Fruit fly (Drosophila melanogaster) whole organism, embryonic: ENCODE data around the gene rumi.

Source experiments
- Bteb2 ChIP-seq: fragments of 200-800 bp; sonication (Bioruptor generic); optimal IDR thresholded peaks from 2 replicates; lab custom pipeline; 2016; ENCODE audit warnings: missing biosample characterization, missing genetic modification characterization
- CG1024 ChIP-seq: fragments of 200-800 bp; sonication (Bioruptor generic); IDR thresholded peaks from 2 replicates; pipeline ENCODE4 v1.3.6; 2022; ENCODE audit warnings: missing biosample characterization, missing genetic modification characterization
- CG11696 ChIP-seq: fragments of 200-800 bp; sonication (Bioruptor generic); IDR thresholded peaks from 2 replicates; pipeline ENCODE4 v1.3.6; 2022; ENCODE audit warnings: missing biosample characterization, missing genetic modification characterization
- CG13296 ChIP-seq: fragments of 200-800 bp; sonication (Bioruptor generic); optimal IDR thresholded peaks from 3 replicates; lab custom pipeline; 2018; ENCODE audit warnings: missing biosample characterization, mild to moderate bottlenecking, missing genetic modification characterization
- CG14014 ChIP-seq: fragments of 200-800 bp; sonication (Bioruptor generic); IDR thresholded peaks from 2 replicates; pipeline ENCODE4 v1.3.6; 2022; ENCODE audit warnings: missing biosample characterization, missing genetic modification characterization
- CG15011 ChIP-seq: fragments of 200-800 bp; sonication (Bioruptor generic); optimal IDR thresholded peaks from 3 replicates; lab custom pipeline; 2018; ENCODE audit warnings: missing biosample characterization, mild to moderate bottlenecking, missing genetic modification characterization
- CG15269 ChIP-seq: fragments of 200-800 bp; sonication (Bioruptor generic); optimal IDR thresholded peaks from 2 replicates; lab custom pipeline; 2018; ENCODE audit warnings: missing biosample characterization, mild to moderate bottlenecking, missing genetic modification characterization, moderate library complexity
- CG1647 ChIP-seq: fragments of 200-800 bp; sonication (Bioruptor generic); optimal IDR thresholded peaks from 3 replicates; lab custom pipeline; 2016; ENCODE audit warnings: missing biosample characterization, missing genetic modification characterization
- CG17186 ChIP-seq: fragments of 200-800 bp; sonication (Bioruptor generic); optimal IDR thresholded peaks from 3 replicates; lab custom pipeline; 2017; ENCODE audit warnings: missing biosample characterization, missing genetic modification reagents, missing genetic modification characterization
- CG17361 ChIP-seq: fragments of 200-800 bp; sonication (Bioruptor generic); IDR thresholded peaks from 3 replicates; pipeline ENCODE4 v1.3.6; 2022; ENCODE audit warnings: missing biosample characterization, missing genetic modification characterization
- CG2199 ChIP-seq: fragments of 200-800 bp; sonication (Bioruptor generic); IDR thresholded peaks from 3 replicates; pipeline ENCODE4 v1.3.6; 2022; ENCODE audit warnings: missing biosample characterization, missing genetic modification characterization
- CG2202 ChIP-seq: fragments of 200-800 bp; sonication (Bioruptor generic); optimal IDR thresholded peaks from 2 replicates; lab custom pipeline; 2018; ENCODE audit warnings: missing biosample characterization, mild to moderate bottlenecking, missing genetic modification characterization
- CG31224 ChIP-seq: fragments of 200-800 bp; sonication (Bioruptor generic); IDR thresholded peaks from 2 replicates; pipeline ENCODE4 v1.3.6; 2022; ENCODE audit warnings: missing biosample characterization, missing genetic modification characterization
- CG33213 ChIP-seq: fragments of 200-800 bp; sonication (Bioruptor generic); optimal IDR thresholded peaks from 3 replicates; lab custom pipeline; 2016; ENCODE audit warnings: missing biosample characterization, missing genetic modification characterization
- CG33557 ChIP-seq: fragments of 200-800 bp; sonication (Bioruptor generic); optimal IDR thresholded peaks from 2 replicates; lab custom pipeline; 2019; ENCODE audit warnings: missing biosample characterization, mild to moderate bottlenecking, missing genetic modification characterization, moderate library complexity
- CG7928 ChIP-seq: fragments of 200-800 bp; sonication (Bioruptor generic); optimal IDR thresholded peaks from 2 replicates; lab custom pipeline; 2017; ENCODE audit warnings: missing biosample characterization, mild to moderate bottlenecking, missing genetic modification characterization
- CG8290 ChIP-seq, 3 experiments: fragments of 200-800 bp; sonication (Bioruptor generic); optimal IDR thresholded peaks; 2 replicates each; lab custom pipeline; 2016 to 2019; ENCODE audit warnings: missing biosample characterization in 3 of 3, missing genetic modification characterization in 3 of 3, mild to moderate bottlenecking in 2 of 3, moderate library complexity in 1 of 3
- D ChIP-seq, 2 experiments: fragments of 200-800 bp in 1 of 2; fragments of >200 bp in 1 of 2; sonication (Bioruptor generic) in 1 of 2; optimal IDR thresholded peaks; 2 replicates in 1 of 2; 3 replicates in 1 of 2; lab custom pipeline; 2017; ENCODE audit warnings: mild to moderate bottlenecking in 1 of 2, missing biosample characterization in 1 of 2, missing genetic modification characterization in 1 of 2, missing genetic modification reagents in 1 of 2
- Doc3 ChIP-seq: fragments of 200-800 bp; sonication (Bioruptor generic); IDR thresholded peaks from 3 replicates; pipeline ENCODE4 v1.3.6; 2022; ENCODE audit warnings: missing biosample characterization, missing genetic modification characterization; ENCODE audit not compliant: partially characterized antibody
- HLH4C ChIP-seq: fragments of 200-800 bp; sonication (Bioruptor generic); IDR thresholded peaks from 3 replicates; pipeline ENCODE4 v1.3.6; 2022; ENCODE audit warnings: missing biosample characterization, missing genetic modification characterization; ENCODE audit not compliant: partially characterized antibody
- Hr39 ChIP-seq: fragments of >200 bp; optimal IDR thresholded peaks from 2 replicates; lab custom pipeline; 2017
- Hr78 ChIP-seq, 2 experiments: fragments of 200-800 bp in 1 of 2; fragments of >200 bp in 1 of 2; sonication (Bioruptor generic) in 1 of 2; optimal IDR thresholded peaks; 2 replicates each; lab custom pipeline; 2017 to 2019; ENCODE audit warnings: missing biosample characterization in 2 of 2, missing genetic modification characterization in 2 of 2, mild to moderate bottlenecking in 1 of 2, moderate library complexity in 1 of 2
- Hsf ChIP-seq: fragments of 200-800 bp; sonication (Bioruptor generic); optimal IDR thresholded peaks from 3 replicates; lab custom pipeline; 2016; ENCODE audit warnings: missing biosample characterization, missing genetic modification characterization
- Lpt ChIP-seq: fragments of >200 bp; optimal IDR thresholded peaks from 2 replicates; lab custom pipeline; 2018; ENCODE audit warnings: missing biosample characterization, missing genetic modification characterization
- Mes4 ChIP-seq: fragments of 200-800 bp; sonication (Bioruptor generic); optimal IDR thresholded peaks from 2 replicates; lab custom pipeline; 2016; ENCODE audit warnings: missing biosample characterization, missing genetic modification characterization
- Mrtf ChIP-seq: fragments of 200-800 bp; sonication (Bioruptor generic); IDR thresholded peaks from 3 replicates; pipeline ENCODE4 v1.3.6; 2022; ENCODE audit warnings: missing biosample characterization, missing genetic modification characterization
- Nf-YA ChIP-seq: fragments of 200-800 bp; sonication (Bioruptor generic); IDR thresholded peaks from 2 replicates; pipeline ENCODE4 v1.3.6; 2022; ENCODE audit warnings: missing biosample characterization, missing genetic modification characterization
- Nf-YB ChIP-seq: fragments of 200-800 bp; sonication (Bioruptor generic); optimal IDR thresholded peaks from 3 replicates; lab custom pipeline; 2019; ENCODE audit warnings: missing biosample characterization, mild to moderate bottlenecking, missing genetic modification characterization, moderate library complexity
- Nf-YC ChIP-seq: fragments of 200-800 bp; optimal IDR thresholded peaks from 3 replicates; lab custom pipeline; 2019; ENCODE audit warnings: missing biosample characterization, mild to moderate bottlenecking, missing genetic modification characterization, moderate library complexity
- NfI ChIP-seq: fragments of 200-800 bp; sonication (Bioruptor generic); optimal IDR thresholded peaks from 3 replicates; lab custom pipeline; 2018; ENCODE audit warnings: missing biosample characterization, mild to moderate bottlenecking, missing genetic modification characterization, moderate library complexity
- amos ChIP-seq: fragments of 200-800 bp; sonication (Bioruptor generic); IDR thresholded peaks from 2 replicates; pipeline ENCODE4 v1.3.6; 2022; ENCODE audit warnings: missing biosample characterization, missing genetic modification characterization; ENCODE audit not compliant: partially characterized antibody
- az2 ChIP-seq: fragments of 200-800 bp; sonication (Bioruptor generic); optimal IDR thresholded peaks from 3 replicates; lab custom pipeline; 2016; ENCODE audit warnings: missing biosample characterization, missing genetic modification characterization
- cas ChIP-seq: fragments of 200-800 bp; sonication (Bioruptor generic); IDR thresholded peaks from 2 replicates; pipeline ENCODE4 v1.3.6; 2022; ENCODE audit warnings: missing biosample characterization, missing genetic modification characterization
- eyg ChIP-seq: fragments of 200-800 bp; sonication (Bioruptor generic); optimal IDR thresholded peaks from 3 replicates; lab custom pipeline; 2016; ENCODE audit warnings: missing biosample characterization, missing genetic modification characterization
- gcm ChIP-seq: fragments of 200-800 bp; sonication (Bioruptor generic); optimal IDR thresholded peaks from 2 replicates; lab custom pipeline; 2019; ENCODE audit warnings: missing biosample characterization, mild to moderate bottlenecking, missing genetic modification characterization, moderate library complexity
- jigr1 ChIP-seq: fragments of 200-800 bp; sonication (Bioruptor generic); IDR thresholded peaks from 3 replicates; pipeline ENCODE4 v1.3.6; 2022; ENCODE audit warnings: missing biosample characterization, missing genetic modification characterization
- lbe ChIP-seq: fragments of 200-800 bp; sonication (Bioruptor generic); optimal IDR thresholded peaks from 2 replicates; lab custom pipeline; 2016; ENCODE audit warnings: missing biosample characterization, mild to moderate bottlenecking, missing genetic modification characterization
- nerfin-1 ChIP-seq: fragments of 200-800 bp; sonication (Bioruptor generic); optimal IDR thresholded peaks from 3 replicates; lab custom pipeline; 2019; ENCODE audit warnings: missing biosample characterization, mild to moderate bottlenecking, missing genetic modification characterization, moderate library complexity
- nerfin-2 ChIP-seq: fragments of 200-800 bp; sonication (Bioruptor generic); IDR thresholded peaks from 2 replicates; pipeline ENCODE4 v1.3.6; 2022; ENCODE audit warnings: missing biosample characterization, missing genetic modification characterization; ENCODE audit not compliant: partially characterized antibody
- onecut ChIP-seq: fragments of 200-800 bp; sonication (Bioruptor generic); IDR thresholded peaks from 2 replicates; pipeline ENCODE4 v1.3.6; 2022; ENCODE audit warnings: missing biosample characterization, missing genetic modification characterization
- pan ChIP-seq, 4 experiments: fragments of >200 bp in 3 of 4; fragments of 200-800 bp in 1 of 4; sonication (Bioruptor generic) in 1 of 4; optimal IDR thresholded peaks in 3 of 4; IDR thresholded peaks in 1 of 4; 2 replicates each; pipeline versions ENCODE4 v1.3.6 to Lab custom; 2017 to 2022; ENCODE audit warnings: missing biosample characterization in 2 of 4, missing genetic modification characterization in 2 of 4, mixed read lengths in 1 of 4
- slou ChIP-seq: fragments of 200-800 bp; sonication (Bioruptor generic); optimal IDR thresholded peaks from 3 replicates; lab custom pipeline; 2016; ENCODE audit warnings: missing biosample characterization, missing genetic modification characterization
- sna ChIP-seq: fragments of 200-800 bp; sonication (Bioruptor generic); IDR thresholded peaks from 2 replicates; pipeline ENCODE4 v1.3.6; 2022; ENCODE audit warnings: missing biosample characterization, missing genetic modification characterization; ENCODE audit not compliant: partially characterized antibody
- tin ChIP-seq: fragments of 200-800 bp; sonication (Bioruptor generic); optimal IDR thresholded peaks from 3 replicates; lab custom pipeline; 2016; ENCODE audit warnings: missing biosample characterization, missing genetic modification characterization
- tup ChIP-seq: fragments of 200-800 bp; sonication (Bioruptor generic); optimal IDR thresholded peaks from 2 replicates; lab custom pipeline; 2016; ENCODE audit warnings: missing biosample characterization, mild to moderate bottlenecking, missing genetic modification characterization, moderate library complexity
- zf30C ChIP-seq: fragments of 200-800 bp; sonication (Bioruptor generic); optimal IDR thresholded peaks from 3 replicates; lab custom pipeline; 2018; ENCODE audit warnings: missing biosample characterization, mild to moderate bottlenecking, missing genetic modification characterization

rumi gene

dm6 chr3R:22753895-22754774 is 3.7 kb upstream of the rumi start (continued):
- TF ChIP-seq sna (GFP tag; lab: Robert Waterston, UW) (peak; percentile 19; the same call in 1 of the 2 replicates), CG33213 (GFP tag; lab: Kevin White, UChicago) (no peak), CG11696 (GFP tag; lab: Robert Waterston, UW) (no peak), Hsf (GFP tag; lab: Kevin White, UChicago) (peak; percentile 64), CG2199 (GFP tag; lab: Robert Waterston, UW) (peak; percentile 47; the same call in 1 of the 3 replicates), pan (optimal IDR thresholded peaks at IDR 0.05; lab: Kevin White, UChicago) (no peak), pan (GFP tag; optimal IDR thresholded peaks at IDR 0.05 in 1 of 2, IDR thresholded peaks at IDR 0.05 in 1 of 2) (peak in 1 of 2 experiments; percentile 51), Mes4 (GFP tag; lab: Kevin White, UChicago) (peak; percentile 13), NfI (GFP tag; lab: Kevin White, UChicago) (peak; percentile 52), Hr39 (lab: Kevin White, UChicago) (no peak), nerfin-1 (tag; lab: Kevin White, UChicago) (peak; percentile 17), amos (GFP tag; lab: Robert Waterston, UW) (no peak; the same call in 1 of the 2 replicates), Doc3 (GFP tag; lab: Robert Waterston, UW) (no peak), gcm (GFP tag; lab: Kevin White, UChicago) (peak; percentile 25), CG2202 (tag; lab: Kevin White, UChicago) (no peak), CG15011 (peak; percentile 45), eyg (GFP tag; lab: Kevin White, UChicago) (no peak), HLH4C (GFP tag; lab: Robert Waterston, UW) (0 out of 3 replicates have a peak, but pooled peaks have one; percentile 17), Nf-YA (GFP tag; lab: Robert Waterston, UW) (no peak), CG33557 (no peak), CG1647 (no peak), cas (0 out of 2 replicates have a peak, but pooled peaks have one; percentile 25), onecut (GFP tag; lab: Robert Waterston, UW) (no peak; the same call in 1 of the 2 replicates), lbe (GFP tag; lab: Kevin White, UChicago) (no peak), CG31224 (no peak; the same call in 1 of the 2 replicates), CG8290 (GFP tag; optimal IDR thresholded peaks at IDR 0.05; lab: Kevin White, UChicago) (no peak), CG8290 (tag; optimal IDR thresholded peaks at IDR 0.05; lab: Kevin White, UChicago) (peak in 1 of 2 experiments; percentile 73), nerfin-2 (GFP tag; lab: Robert Waterston, UW) (no peak), Nf-YB (GFP tag; lab: Kevin White, UChicago) (peak; percentile 26), CG1024 (GFP tag; lab: Robert Waterston, UW) (no peak), CG15269 (tag; lab: Kevin White, UChicago) (peak; percentile 81), Bteb2 (GFP tag; lab: Kevin White, UChicago) (no peak), CG17186 (no peak), az2 (GFP tag; lab: Kevin White, UChicago) (peak; percentile 67), tin (GFP tag; lab: Kevin White, UChicago) (peak; percentile 54), Hr78 (GFP tag; optimal IDR thresholded peaks at IDR 0.05; lab: Kevin White, UChicago) (peak in 1 of 2 experiments; percentile 12), CG17361 (GFP tag; lab: Robert Waterston, UW) (peak; percentile 91), zf30C (GFP tag; lab: Kevin White, UChicago) (no peak), CG7928 (GFP tag; lab: Kevin White, UChicago) (no peak), Lpt (GFP tag; lab: Kevin White, UChicago) (no peak), D (optimal IDR thresholded peaks at IDR 0.05; lab: Kevin White, UChicago) (no peak), D (GFP tag; optimal IDR thresholded peaks at IDR 0.05; lab: Kevin White, UChicago) (peak; percentile 59), jigr1 (GFP tag; lab: Robert Waterston, UW) (peak; percentile 51; the same call in 1 of the 3 replicates), CG13296 (GFP tag; lab: Kevin White, UChicago) (peak; percentile 16), Mrtf (peak; percentile 23; the same call in 1 of the 3 replicates), CG14014 (GFP tag; lab: Robert Waterston, UW) (peak; percentile 50; the same call in 1 of the 2 replicates), slou (GFP tag; lab: Kevin White, UChicago) (peak; percentile 5), tup (GFP tag; lab: Kevin White, UChicago) (no peak), Nf-YC (tag; lab: Kevin White, UChicago) (peak; percentile 51)
